Worm (Caenorhabditis elegans) whole organism, late embryonic: ENCODE measurements around the gene C28H8.3.

Experiments used
- C38D4.7 ChIP-seq: fragments of 200-800 bp; sonication (Bioruptor generic); optimal IDR thresholded peaks from 2 replicates; lab custom pipeline; 2018; ENCODE audit warnings: mild to moderate bottlenecking, missing genetic modification characterization, moderate library complexity, missing compliant biosample characterization
- Y22D7AL.16 ChIP-seq: sonication (generic microtip); optimal IDR thresholded peaks from 2 replicates; lab custom pipeline; 2016; ENCODE audit warnings: missing genetic modification characterization, missing compliant biosample characterization
- ama-1 ChIP-seq: fragments of 150-350 bp; optimal IDR thresholded peaks from 2 replicates; lab custom pipeline; 2014
- ceh-6 ChIP-seq: fragments of 200-800 bp; sonication (Bioruptor generic); optimal IDR thresholded peaks from 2 replicates; lab custom pipeline; 2018; ENCODE audit warnings: mild to moderate bottlenecking, missing genetic modification characterization, missing compliant biosample characterization
- ceh-9 ChIP-seq: sonication (generic microtip); optimal IDR thresholded peaks from 2 replicates; lab custom pipeline; 2016; ENCODE audit warnings: mild to moderate bottlenecking, missing genetic modification characterization, inconsistent platforms, missing compliant biosample characterization
- ets-4 ChIP-seq: sonication (generic microtip); optimal IDR thresholded peaks from 2 replicates; lab custom pipeline; 2016; ENCODE audit warnings: missing genetic modification characterization, missing compliant biosample characterization
- eyg-1 ChIP-seq: sonication (generic microtip); optimal IDR thresholded peaks from 2 replicates; lab custom pipeline; 2016; ENCODE audit warnings: missing genotype, missing genetic modification characterization, missing compliant biosample characterization
- fkh-10 ChIP-seq: fragments of 150-350 bp; optimal IDR thresholded peaks from 2 replicates; lab custom pipeline; 2014; ENCODE audit warnings: missing biosample characterization, missing genetic modification reagents, missing genetic modification characterization
- pha-4 ChIP-seq: fragments of 150-350 bp; optimal IDR thresholded peaks from 2 replicates; lab custom pipeline; 2018; ENCODE audit warnings: missing biosample characterization, missing genetic modification reagents, missing genetic modification characterization
- pqm-1 ChIP-seq: sonication (generic microtip); optimal IDR thresholded peaks from 2 replicates; lab custom pipeline; 2016; ENCODE audit warnings: missing genetic modification characterization, missing compliant biosample characterization
- syd-9 ChIP-seq: sonication (generic microtip); optimal IDR thresholded peaks from 2 replicates; lab custom pipeline; 2016; ENCODE audit warnings: mild to moderate bottlenecking, missing genetic modification characterization, moderate library complexity, missing compliant biosample characterization
- tbx-2 ChIP-seq: sonication (generic microtip); optimal IDR thresholded peaks from 2 replicates; lab custom pipeline; 2016; ENCODE audit warnings: missing genetic modification characterization, missing compliant biosample characterization
- unc-42 ChIP-seq: sonication (generic microtip); optimal IDR thresholded peaks from 2 replicates; lab custom pipeline; 2016; ENCODE audit warnings: missing genotype, missing genetic modification characterization, missing compliant biosample characterization
- unc-86 ChIP-seq: sonication (generic microtip); optimal IDR thresholded peaks from 2 replicates; lab custom pipeline; 2016; ENCODE audit warnings: missing genetic modification characterization, missing compliant biosample characterization

DNA sequence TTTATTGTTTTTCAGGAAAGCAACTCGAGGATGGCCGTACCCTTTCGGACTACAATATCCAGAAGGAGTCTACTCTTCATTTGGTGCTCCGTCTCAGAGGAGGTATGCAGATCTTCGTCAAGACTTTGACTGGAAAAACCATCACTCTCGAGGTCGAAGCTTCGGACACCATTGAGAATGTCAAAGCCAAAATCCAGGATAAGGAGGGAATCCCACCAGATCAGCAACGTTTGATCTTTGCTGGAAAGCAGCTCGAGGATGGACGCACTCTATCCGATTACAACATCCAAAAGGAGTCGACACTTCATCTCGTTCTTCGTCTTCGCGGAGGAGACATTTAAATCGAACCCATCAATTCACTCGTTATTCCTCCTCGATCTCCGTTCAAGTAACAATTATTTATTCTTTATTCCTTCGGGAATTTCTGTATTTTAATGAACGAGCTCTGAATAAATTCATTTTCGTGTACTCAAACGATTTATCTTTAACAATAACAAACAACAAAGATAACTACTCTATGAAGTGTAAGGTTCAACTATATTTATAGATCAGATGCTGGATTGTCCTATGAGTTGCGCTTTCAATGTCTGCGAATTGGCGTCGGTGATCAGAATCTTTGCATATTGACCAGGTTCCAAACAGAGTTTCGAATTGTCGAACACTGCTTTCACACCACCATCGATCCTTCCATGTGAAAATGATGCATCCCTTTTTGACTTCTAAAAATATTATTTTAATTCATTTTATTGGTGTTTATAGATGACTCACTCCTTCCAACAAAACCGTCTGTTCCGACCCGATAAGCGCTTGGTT lies 35.1 kb downstream of the C28H8.3 start:
- TF ChIP-seq Y22D7AL.16 (tag; lab: Kevin White, UChicago) (no peak), syd-9 (tag; lab: Kevin White, UChicago) (no peak), pha-4 (tag; lab: Kevin White, UChicago) (no peak), C38D4.7 (GFP tag; lab: Kevin White, UChicago) (no peak), eyg-1 (no peak), fkh-10 (GFP tag; lab: Kevin White, UChicago) (no peak), ceh-9 (tag; lab: Kevin White, UChicago) (no peak), ceh-6 (GFP tag; lab: Kevin White, UChicago) (no peak), ama-1 (peak; percentile 86), unc-86 (no peak), tbx-2 (tag; lab: Kevin White, UChicago) (no peak), pqm-1 (no peak), ets-4 (tag; lab: Kevin White, UChicago) (no peak), unc-42 (tag; lab: Kevin White, UChicago) (no peak)
